Fruit fly (Drosophila melanogaster): ENCODE measurements around the gene CG11537.
A peak's percentile ranks its signal among the peaks of the same experiment; 100 is the strongest.

The CG11537 gene

dm6 chr3L:3169107-3169506 lies 25.9 kb upstream of the CG11537 start, which contains the start of the genes CG32278 and CG32281:
Gene CG32278 (plus strand): TSS chr3L:3169286.
Gene CG32281 (plus strand): TSS chr3L:3169375.
- TF ChIP-seq Ets98B (GFP tag; IDR thresholded peaks at IDR 0.05) (no peak), CG12605 (GFP tag; IDR thresholded peaks at IDR 0.05) (no peak), Pif1A (GFP tag; optimal IDR thresholded peaks at IDR 0.05) (no peak), CG8159 (tag; optimal IDR thresholded peaks at IDR 0.05) (no peak), Pif1B (GFP tag; optimal IDR thresholded peaks at IDR 0.05) (no peak), CG15710 (tag; optimal IDR thresholded peaks at IDR 0.05) (no peak), CG17806 (tag; optimal IDR thresholded peaks at IDR 0.05) (no peak), CG14655 (GFP tag; optimal IDR thresholded peaks at IDR 0.05) (no peak), gl (tag; optimal IDR thresholded peaks at IDR 0.05) (no peak), CG9948 (tag; optimal IDR thresholded peaks at IDR 0.05) (no peak), CG34367 (tag; optimal IDR thresholded peaks at IDR 0.05) (no peak), CG4496 (GFP tag; IDR thresholded peaks at IDR 0.05) (no peak), EcR (GFP tag; optimal IDR thresholded peaks at IDR 0.05) (no peak), Snoo (tag; optimal IDR thresholded peaks at IDR 0.05) (no peak), fd96Ca (GFP tag; IDR thresholded peaks at IDR 0.05) (no peak), CG8301 (tag; optimal IDR thresholded peaks at IDR 0.05) (no peak), CG32121 (GFP tag; IDR thresholded peaks at IDR 0.05) (no peak), rn (GFP tag; IDR thresholded peaks at IDR 0.05) (no peak), CG13204 (GFP tag; optimal IDR thresholded peaks at IDR 0.05) (no peak)

- no peak for TF ChIP-seq fd96Ca (GFP tag; IDR thresholded peaks at IDR 0.05)
- TF ChIP-seq Pif1A (GFP tag; optimal IDR thresholded peaks at IDR 0.05) = no peak
- TF ChIP-seq gl (tag; optimal IDR thresholded peaks at IDR 0.05) = no peak
- TF ChIP-seq Ets98B (GFP tag; IDR thresholded peaks at IDR 0.05) = no peak
- TF ChIP-seq CG12605 (GFP tag; IDR thresholded peaks at IDR 0.05) = no peak
- TF ChIP-seq rn (GFP tag; IDR thresholded peaks at IDR 0.05) = no peak
- no peak for TF ChIP-seq CG9948 (tag; optimal IDR thresholded peaks at IDR 0.05)
- TF ChIP-seq CG17806 (tag; optimal IDR thresholded peaks at IDR 0.05) = no peak
- no peak for TF ChIP-seq CG15710 (tag; optimal IDR thresholded peaks at IDR 0.05)
- TF ChIP-seq CG4496 (GFP tag; IDR thresholded peaks at IDR 0.05) = no peak
- TF ChIP-seq D1 (tag; optimal IDR thresholded peaks at IDR 0.05) = no peak
- no peak for TF ChIP-seq CG34367 (tag; optimal IDR thresholded peaks at IDR 0.05)
- no peak for TF ChIP-seq CG13204 (GFP tag; optimal IDR thresholded peaks at IDR 0.05)
- no peak for TF ChIP-seq EcR (GFP tag; optimal IDR thresholded peaks at IDR 0.05)
- no peak for TF ChIP-seq CG14655 (GFP tag; optimal IDR thresholded peaks at IDR 0.05)
- no peak for TF ChIP-seq Snoo (tag; optimal IDR thresholded peaks at IDR 0.05)
Observed at dm6 chr3L:3166200-3166695, 23.0 kb upstream of the CG11537 start, which contains the start of gene Asciz. Gene Asciz (minus strand): TSS chr3L:3166250.

dm6 chr3L:3165399-3165798 lies 22.1 kb upstream of the CG11537 start:
- TF ChIP-seq rn (GFP tag; IDR thresholded peaks at IDR 0.05) = no peak
- TF ChIP-seq EcR (GFP tag; optimal IDR thresholded peaks at IDR 0.05) = peak; percentile 35

dm6 chr3L:3164951-3165350 lies 21.7 kb upstream of the CG11537 start, which contains the start of gene CG32280:
Gene CG32280 (plus strand): TSS chr3L:3165181.
- TF ChIP-seq CG15710 (tag; optimal IDR thresholded peaks at IDR 0.05) (no peak), CG4496 (GFP tag; IDR thresholded peaks at IDR 0.05) (0 out of 3 replicates have a peak, but pooled peaks have one; percentile 58), CG10348 (GFP tag; IDR thresholded peaks at IDR 0.05) (no peak), EcR (GFP tag; optimal IDR thresholded peaks at IDR 0.05) (no peak), fd96Ca (GFP tag; IDR thresholded peaks at IDR 0.05) (peak; percentile 34; the same call in 1 of the 3 replicates), Ets98B (GFP tag; IDR thresholded peaks at IDR 0.05) (0 out of 2 replicates have a peak, but pooled peaks have one; percentile 19), CG32121 (GFP tag; IDR thresholded peaks at IDR 0.05) (0 out of 2 replicates have a peak, but pooled peaks have one; percentile 37), Snoo (tag; optimal IDR thresholded peaks at IDR 0.05) (no peak), CG9948 (tag; optimal IDR thresholded peaks at IDR 0.05) (no peak), CG13204 (GFP tag; optimal IDR thresholded peaks at IDR 0.05) (no peak), CG17806 (tag; optimal IDR thresholded peaks at IDR 0.05) (no peak), CG14655 (GFP tag; optimal IDR thresholded peaks at IDR 0.05) (no peak)

- TF ChIP-seq CG9948 (tag; optimal IDR thresholded peaks at IDR 0.05) = no peak
Observed at dm6 chr3L:3162584-3162983, 19.3 kb upstream of the CG11537 start.

- TF ChIP-seq CG13204 (GFP tag; optimal IDR thresholded peaks at IDR 0.05) = no peak
- no peak for TF ChIP-seq fd96Ca (GFP tag; IDR thresholded peaks at IDR 0.05)
- no peak for TF ChIP-seq CG34367 (tag; optimal IDR thresholded peaks at IDR 0.05)
- no peak for TF ChIP-seq CG8159 (tag; optimal IDR thresholded peaks at IDR 0.05)
- TF ChIP-seq Ets98B (GFP tag; IDR thresholded peaks at IDR 0.05) = no peak
- no peak for TF ChIP-seq CG8301 (tag; optimal IDR thresholded peaks at IDR 0.05)
- TF ChIP-seq EcR (GFP tag; optimal IDR thresholded peaks at IDR 0.05) = no peak
Observed at dm6 chr3L:3161968-3162367, 18.7 kb upstream of the CG11537 start, which contains the start of gene rasp. Gene rasp (plus strand): TSS chr3L:3162180.
